Worm (Caenorhabditis elegans) whole organism, mixed stage, embryonic: ENCODE data around the gene F07A11.4.

Experiments used
- blmp-1 ChIP-seq: fragments of 150-350 bp; optimal IDR thresholded peaks from 2 replicates; lab custom pipeline; 2014; ENCODE audit warnings: missing biosample characterization, missing genetic modification characterization
- ceh-39 ChIP-seq: fragments of 150-350 bp; optimal IDR thresholded peaks from 2 replicates; lab custom pipeline; 2014; ENCODE audit warnings: missing biosample characterization, missing genetic modification characterization
- ceh-43 ChIP-seq: fragments of 200-800 bp; sonication (Bioruptor generic); optimal IDR thresholded peaks from 2 replicates; lab custom pipeline; 2018; ENCODE audit warnings: mild to moderate bottlenecking, missing genetic modification characterization, moderate library complexity, missing compliant biosample characterization
- ceh-83 ChIP-seq: fragments of 200-800 bp; sonication (Bioruptor generic); optimal IDR thresholded peaks from 2 replicates; lab custom pipeline; 2018; ENCODE audit warnings: mild to moderate bottlenecking, missing genetic modification characterization, missing compliant biosample characterization
- ces-1 ChIP-seq: fragments of 150-350 bp; optimal IDR thresholded peaks from 2 replicates; lab custom pipeline; 2014; ENCODE audit warnings: missing biosample characterization, missing genetic modification reagents, missing genetic modification characterization
- cnd-1 ChIP-seq: fragments of 200-800 bp; sonication (Bioruptor generic); optimal IDR thresholded peaks from 2 replicates; lab custom pipeline; 2018; ENCODE audit warnings: mild to moderate bottlenecking, missing genetic modification characterization, missing compliant biosample characterization
- ham-2 ChIP-seq: fragments of 200-800 bp; sonication (Bioruptor generic); optimal IDR thresholded peaks from 2 replicates; lab custom pipeline; 2018; ENCODE audit warnings: mild to moderate bottlenecking, missing genetic modification characterization, missing compliant biosample characterization
- hlh-1 ChIP-seq: fragments of 150-350 bp; optimal IDR thresholded peaks from 2 replicates; lab custom pipeline; 2014; ENCODE audit warnings: missing biosample characterization, missing genetic modification reagents, missing genetic modification characterization
- lin-13 ChIP-seq: fragments of 150-350 bp; optimal IDR thresholded peaks from 2 replicates; lab custom pipeline; 2014; ENCODE audit warnings: missing biosample characterization, missing genetic modification characterization
- lin-32 ChIP-seq: fragments of 200-800 bp; sonication (Bioruptor generic); optimal IDR thresholded peaks from 2 replicates; lab custom pipeline; 2018; ENCODE audit warnings: mild to moderate bottlenecking, missing genetic modification characterization, missing compliant biosample characterization
- lsy-2 ChIP-seq: fragments of 150-350 bp; optimal IDR thresholded peaks from 2 replicates; lab custom pipeline; 2014; ENCODE audit warnings: missing biosample characterization, missing genetic modification characterization
- mab-5 ChIP-seq: fragments of 150-350 bp; optimal IDR thresholded peaks from 2 replicates; lab custom pipeline; 2014; ENCODE audit warnings: missing biosample characterization, missing genetic modification characterization
- mep-1 ChIP-seq: fragments of 150-350 bp; optimal IDR thresholded peaks from 2 replicates; lab custom pipeline; 2017; ENCODE audit warnings: missing biosample characterization, missing genetic modification reagents, missing genetic modification characterization, inconsistent platforms
- mls-2 ChIP-seq: sonication (generic microtip); optimal IDR thresholded peaks from 2 replicates; lab custom pipeline; 2016; ENCODE audit warnings: mild to moderate bottlenecking, missing genetic modification characterization, moderate library complexity, missing compliant biosample characterization
- nhr-12 ChIP-seq: fragments of 150-350 bp; optimal IDR thresholded peaks from 2 replicates; lab custom pipeline; 2014; ENCODE audit warnings: missing biosample characterization, missing genetic modification characterization
- nhr-2 ChIP-seq: fragments of 150-350 bp; optimal IDR thresholded peaks from 2 replicates; lab custom pipeline; 2014; ENCODE audit warnings: missing biosample characterization, missing genetic modification characterization
- nhr-237 ChIP-seq: fragments of 150-350 bp; optimal IDR thresholded peaks from 2 replicates; lab custom pipeline; 2014; ENCODE audit warnings: missing biosample characterization, missing genetic modification characterization
- nhr-28 ChIP-seq: fragments of 150-350 bp; optimal IDR thresholded peaks from 2 replicates; lab custom pipeline; 2014; ENCODE audit warnings: missing biosample characterization, missing genetic modification characterization
- nhr-76 ChIP-seq: sonication (generic microtip); optimal IDR thresholded peaks from 2 replicates; lab custom pipeline; 2017; ENCODE audit warnings: missing biosample characterization, missing genetic modification characterization
- pha-4 ChIP-seq: fragments of 150-350 bp; optimal IDR thresholded peaks from 2 replicates; lab custom pipeline; 2018; ENCODE audit warnings: missing biosample characterization, missing genetic modification reagents, missing genetic modification characterization
- sem-2 ChIP-seq: fragments of 200-800 bp; sonication (Bioruptor generic); optimal IDR thresholded peaks from 2 replicates; lab custom pipeline; 2018; ENCODE audit warnings: mild to moderate bottlenecking, missing genetic modification characterization, missing compliant biosample characterization
- snpc-4 ChIP-seq: fragments of 150-350 bp; optimal IDR thresholded peaks from 2 replicates; lab custom pipeline; 2014; ENCODE audit warnings: missing biosample characterization, missing genetic modification characterization
- sptf-1 ChIP-seq: sonication (generic microtip); optimal IDR thresholded peaks from 2 replicates; lab custom pipeline; 2017; ENCODE audit warnings: mild to moderate bottlenecking, missing genetic modification characterization, moderate library complexity, missing compliant biosample characterization
- tbx-8 ChIP-seq: fragments of 200-800 bp; sonication (Bioruptor generic); optimal IDR thresholded peaks from 2 replicates; lab custom pipeline; 2018; ENCODE audit warnings: mild to moderate bottlenecking, missing genetic modification characterization, moderate library complexity, missing compliant biosample characterization
- unc-120 ChIP-seq: sonication (generic microtip); optimal IDR thresholded peaks from 2 replicates; lab custom pipeline; 2017; ENCODE audit warnings: missing genetic modification characterization, missing compliant biosample characterization; ENCODE audit not compliant: poor library complexity, severe bottlenecking
- unc-62 ChIP-seq: fragments of 150-350 bp; optimal IDR thresholded peaks from 2 replicates; lab custom pipeline; 2014; ENCODE audit warnings: missing biosample characterization, missing genetic modification reagents, missing genetic modification characterization
- zip-8 ChIP-seq: fragments of 150-350 bp; optimal IDR thresholded peaks from 2 replicates; lab custom pipeline; 2014; ENCODE audit warnings: missing biosample characterization, missing genetic modification characterization
- ztf-11 ChIP-seq: fragments of 150-350 bp; optimal IDR thresholded peaks from 2 replicates; lab custom pipeline; 2014; ENCODE audit warnings: missing biosample characterization, missing genetic modification characterization

Gene F07A11.4

ce11 chrII:11568670-11569069, 32.1 kb upstream of the F07A11.4 start:
- TF ChIP-seq nhr-237 (tag; lab: Kevin White, UChicago) (no peak), hlh-1 (tag; lab: Kevin White, UChicago) (peak; percentile 62), lsy-2 (tag; lab: Kevin White, UChicago) (peak; percentile 7), lin-32 (GFP tag; lab: Kevin White, UChicago) (peak; percentile 66)

DNA sequence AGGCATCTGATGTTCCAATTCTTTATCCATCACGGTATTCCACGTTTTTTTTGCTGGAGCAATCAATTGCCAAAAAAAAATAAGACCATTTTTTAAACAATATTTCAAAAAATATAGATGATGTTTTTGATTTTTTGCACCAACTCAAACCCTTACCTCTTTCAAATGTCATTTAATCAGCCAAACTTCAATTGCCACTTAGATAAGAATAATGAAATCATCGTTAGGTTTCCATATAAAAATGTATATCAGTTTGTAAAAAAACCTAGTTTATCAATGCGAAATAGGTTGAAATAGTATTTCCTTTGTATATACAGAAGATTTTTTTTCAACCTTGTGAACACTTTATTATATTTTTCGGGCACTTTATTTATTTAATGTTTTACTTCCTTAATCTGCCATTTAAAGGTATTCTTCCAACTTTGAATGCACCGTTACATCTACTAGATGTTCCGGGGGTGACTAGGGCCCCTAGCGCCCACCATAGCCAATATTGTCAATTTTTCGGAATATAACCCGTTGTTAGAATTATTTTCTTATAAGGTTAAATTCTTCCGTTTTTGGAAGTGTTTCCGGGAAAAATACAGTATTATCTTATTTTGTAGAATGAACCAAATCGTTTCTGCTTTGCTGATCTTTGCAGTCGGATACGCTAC, 31.5 kb upstream of the F07A11.4 start, which contains the start of the genes F54D5.23 and F54D5.4:
Gene F54D5.23 (minus strand): TSS at position 75 of the 656 bp plus-strand sequence.
Gene F54D5.4 (plus strand): TSS at position 606 of the 656 bp plus-strand sequence.
- TF ChIP-seq hlh-1 (tag; lab: Kevin White, UChicago) (no peak), unc-62 (GFP tag; lab: Kevin White, UChicago) (no peak), sptf-1 (tag; lab: Kevin White, UChicago) (no peak), nhr-12 (tag; lab: Kevin White, UChicago) (no peak), snpc-4 (tag; lab: Kevin White, UChicago) (no peak), pha-4 (tag; lab: Kevin White, UChicago) (no peak), blmp-1 (no peak), ces-1 (GFP tag; lab: Kevin White, UChicago) (no peak), unc-120 (tag; lab: Kevin White, UChicago) (no peak), ceh-83 (GFP tag; lab: Kevin White, UChicago) (no peak), ceh-43 (GFP tag; lab: Kevin White, UChicago) (no peak), zip-8 (tag; lab: Kevin White, UChicago) (no peak), mab-5 (tag; lab: Kevin White, UChicago) (no peak), nhr-2 (tag; lab: Kevin White, UChicago) (no peak), cnd-1 (tag; lab: Kevin White, UChicago) (no peak), mep-1 (no peak), nhr-237 (tag; lab: Kevin White, UChicago) (no peak)

DNA sequence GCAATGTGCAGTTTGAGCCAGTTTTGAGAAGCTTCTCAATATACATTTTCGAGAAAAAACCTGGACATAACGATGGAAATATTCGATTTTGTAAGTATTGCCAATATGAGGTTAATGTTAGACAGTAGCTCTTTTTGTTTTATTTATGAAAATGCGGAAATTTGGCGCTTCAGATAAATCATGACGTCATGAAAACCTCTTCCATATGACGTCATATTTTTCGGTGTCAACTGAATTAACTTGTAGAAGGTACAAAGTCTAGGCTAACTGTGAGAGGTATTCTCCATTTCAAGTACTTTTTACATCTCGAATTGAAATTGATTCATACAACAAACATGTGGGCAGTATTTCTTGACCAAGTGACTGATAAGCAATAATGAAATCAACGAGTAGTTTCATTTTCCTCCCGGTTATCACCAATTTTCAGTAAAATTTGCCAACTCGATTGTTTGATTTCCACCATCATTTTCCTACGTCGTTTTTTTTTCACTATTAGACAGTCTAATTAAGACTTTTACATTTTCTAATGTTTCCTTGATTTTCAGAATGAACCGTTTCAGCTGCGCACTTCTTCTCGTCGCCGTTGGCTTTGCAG, 29.5 kb upstream of the F07A11.4 start, which contains the start of gene F54D5.3:
Gene F54D5.3 (plus strand): TSS at position 546 of the 595 bp plus-strand sequence.
- TF ChIP-seq sem-2 (GFP tag; lab: Kevin White, UChicago): no peak
- TF ChIP-seq mep-1: no peak
- TF ChIP-seq tbx-8: no peak
- peak; percentile 98 for TF ChIP-seq zip-8 (tag; lab: Kevin White, UChicago)
- no peak for TF ChIP-seq ceh-39
- no peak for TF ChIP-seq nhr-28 (tag; lab: Kevin White, UChicago)
- no peak for TF ChIP-seq lsy-2 (tag; lab: Kevin White, UChicago)
- TF ChIP-seq lin-13: no peak

DNA sequence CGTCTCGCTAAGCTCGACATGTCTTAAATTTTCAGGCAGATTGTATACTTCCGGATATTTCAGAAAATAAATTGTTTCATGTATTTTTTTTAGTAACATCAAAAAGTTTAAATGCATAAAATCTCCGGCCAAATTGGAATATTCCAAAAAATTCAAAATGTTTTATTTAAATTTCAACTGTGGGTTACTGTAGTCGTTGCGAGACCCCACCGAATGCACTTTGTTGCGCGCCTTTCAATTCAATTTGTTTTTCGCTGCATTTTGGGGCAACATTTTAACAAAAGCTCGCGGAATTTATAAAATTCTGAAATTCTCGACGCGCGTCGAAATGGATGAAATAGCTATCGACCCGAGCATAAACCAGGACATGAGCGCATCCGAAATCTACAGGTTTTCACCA, 27.9 kb upstream of the F07A11.4 start, which contains the start of gene F54D5.2:
Gene F54D5.2 (plus strand): TSS at position 237 of the 400 bp plus-strand sequence.
- TF ChIP-seq mls-2 (tag; lab: Kevin White, UChicago): no peak
- TF ChIP-seq nhr-237 (tag; lab: Kevin White, UChicago): no peak
- TF ChIP-seq mab-5 (tag; lab: Kevin White, UChicago): no peak
- no peak for TF ChIP-seq nhr-2 (tag; lab: Kevin White, UChicago)
- TF ChIP-seq tbx-8: no peak
- TF ChIP-seq blmp-1: no peak
- TF ChIP-seq ces-1 (GFP tag; lab: Kevin White, UChicago): no peak
- TF ChIP-seq ztf-11 (tag; lab: Kevin White, UChicago): no peak
- no peak for TF ChIP-seq lin-13
- TF ChIP-seq hlh-1 (tag; lab: Kevin White, UChicago): no peak
- no peak for TF ChIP-seq mep-1
- no peak for TF ChIP-seq sptf-1 (tag; lab: Kevin White, UChicago)
- TF ChIP-seq ham-2 (GFP tag; lab: Kevin White, UChicago): no peak

ce11 chrII:11577397-11577796, 23.4 kb upstream of the F07A11.4 start, which contains the start of gene pcs-1:
Gene pcs-1, minus strand, starts transcription at chrII:11577740.
- TF ChIP-seq nhr-76 (tag; lab: Kevin White, UChicago) (no peak), hlh-1 (tag; lab: Kevin White, UChicago) (peak; percentile 20)
